Worm (Caenorhabditis elegans): ENCODE data around the gene W10G11.2.

The W10G11.2 gene

ce11 chrII:3553453-3553852 is 8.0 kb downstream of the W10G11.2 start, which contains the start of gene dnc-3 (continued):
- no peak for TF ChIP-seq unc-62 (GFP tag; optimal IDR thresholded peaks at IDR 0.05 in 1 of 2)
- no peak for TF ChIP-seq unc-62 (tag; optimal IDR thresholded peaks at IDR 0.05)
- no peak for TF ChIP-seq D1046.2 (GFP tag; IDR thresholded peaks at IDR 0.05)
- TF ChIP-seq ceh-20 (GFP tag; IDR thresholded peaks at IDR 0.05) = no peak
- no peak for TF ChIP-seq F10B5.3 (tag; optimal IDR thresholded peaks at IDR 0.05)
- TF ChIP-seq snpc-1.2 (GFP tag; IDR thresholded peaks at IDR 0.05) = no peak
- no peak for TF ChIP-seq ztf-7 (tag; optimal IDR thresholded peaks at IDR 0.05)
- peak; percentile 69 for TF ChIP-seq lin-38 (GFP tag; IDR thresholded peaks at IDR 0.05)
- no peak for TF ChIP-seq F44E2.7 (GFP tag; IDR thresholded peaks at IDR 0.05)
- peak; percentile 11; the same call in 1 of the 2 replicates for TF ChIP-seq pha-4 (GFP tag; IDR thresholded peaks at IDR 0.05)
- no peak for TF ChIP-seq pha-4 (tag; optimal IDR thresholded peaks at IDR 0.05)
- TF ChIP-seq spr-3 (GFP tag; optimal IDR thresholded peaks at IDR 0.05) = no peak
- no peak for TF ChIP-seq unc-39 (tag; optimal IDR thresholded peaks at IDR 0.05)
- TF ChIP-seq tra-1 (GFP tag; IDR thresholded peaks at IDR 0.05) = no peak
- no peak for TF ChIP-seq egl-27 (tag; optimal IDR thresholded peaks at IDR 0.05)
- TF ChIP-seq vab-7 (GFP tag; IDR thresholded peaks at IDR 0.05) = no peak
- TF ChIP-seq madf-9 (GFP tag; conservative IDR thresholded peaks at IDR 0.05) = no peak
- no peak for TF ChIP-seq lin-29 (GFP tag; IDR thresholded peaks at IDR 0.05)
- TF ChIP-seq nhr-102 (tag; optimal IDR thresholded peaks at IDR 0.05) = no peak
- no peak for TF ChIP-seq nhr-10 (tag; optimal IDR thresholded peaks at IDR 0.05)

- no peak for TF ChIP-seq ctbp-1 (GFP tag; IDR thresholded peaks at IDR 0.05)
- no peak for TF ChIP-seq aha-1 (tag)
- no peak for TF ChIP-seq rbr-2 (tag; optimal IDR thresholded peaks at IDR 0.05)
- TF ChIP-seq ceh-28 (tag; optimal IDR thresholded peaks at IDR 0.05) = no peak
- no peak for TF ChIP-seq zip-11 (GFP tag; IDR thresholded peaks at IDR 0.05)
- TF ChIP-seq zag-1 (tag; optimal IDR thresholded peaks at IDR 0.05) = no peak
- no peak for TF ChIP-seq hmg-1.1 (GFP tag; IDR thresholded peaks at IDR 0.05)
- no peak for TF ChIP-seq F26F4.8 (GFP tag; conservative IDR thresholded peaks at IDR 0.05)
- no peak for TF ChIP-seq T26A8.4 (GFP tag; IDR thresholded peaks at IDR 0.05)
- no peak for TF ChIP-seq fkh-10 (GFP tag; optimal IDR thresholded peaks at IDR 0.05)
- TF ChIP-seq unc-62 (GFP tag; optimal IDR thresholded peaks at IDR 0.05 in 1 of 2) = peak in 1 of 2 experiments; percentile 7
- no peak for TF ChIP-seq unc-62 (tag; optimal IDR thresholded peaks at IDR 0.05)
- no peak for TF ChIP-seq nhr-42 (GFP tag; IDR thresholded peaks at IDR 0.05)
- TF ChIP-seq ces-1 (GFP tag; optimal IDR thresholded peaks at IDR 0.05) = no peak
- TF ChIP-seq daf-16 (GFP tag; optimal IDR thresholded peaks at IDR 0.05) = no peak
- peak; percentile 28 for TF ChIP-seq daf-16 (tag; optimal IDR thresholded peaks at IDR 0.05)
- peak; percentile 13 for TF ChIP-seq pqm-1 (tag; optimal IDR thresholded peaks at IDR 0.05)
- no peak for TF ChIP-seq dve-1 (tag; optimal IDR thresholded peaks at IDR 0.05; ENCODE audit: insufficient read depth)
- no peak for TF ChIP-seq Y75B8A.6 (GFP tag; IDR thresholded peaks at IDR 0.05)
- peak; percentile 21; the same call in 1 of the 2 replicates for TF ChIP-seq dmd-6 (GFP tag; IDR thresholded peaks at IDR 0.05)
- TF ChIP-seq egl-27 (tag; optimal IDR thresholded peaks at IDR 0.05) = no peak
- no peak for TF ChIP-seq ztf-7 (tag; optimal IDR thresholded peaks at IDR 0.05)
- no peak for TF ChIP-seq madf-9 (GFP tag; conservative IDR thresholded peaks at IDR 0.05)
- no peak for TF ChIP-seq F37D6.2 (tag; optimal IDR thresholded peaks at IDR 0.05)
- no peak for TF ChIP-seq ZK546.5 (tag; optimal IDR thresholded peaks at IDR 0.05)
- no peak for TF ChIP-seq ceh-44 (GFP tag; IDR thresholded peaks at IDR 0.05)
- no peak for TF ChIP-seq madf-5 (GFP tag; IDR thresholded peaks at IDR 0.05)
- TF ChIP-seq arid-1 (GFP tag; conservative IDR thresholded peaks at IDR 0.05) = no peak
- no peak for TF ChIP-seq aly-2 (tag; optimal IDR thresholded peaks at IDR 0.05)
- no peak for TF ChIP-seq php-3 (GFP tag; IDR thresholded peaks at IDR 0.05)
- TF ChIP-seq hlh-11 (tag; optimal IDR thresholded peaks at IDR 0.05) = peak; percentile 18
- no peak for TF ChIP-seq gei-8 (GFP tag; optimal IDR thresholded peaks at IDR 0.05)
- no peak for TF ChIP-seq F10B5.3 (tag; optimal IDR thresholded peaks at IDR 0.05)
- TF ChIP-seq dpl-1 (GFP tag; optimal IDR thresholded peaks at IDR 0.05) = no peak
- no peak for TF ChIP-seq ztf-11 (tag; optimal IDR thresholded peaks at IDR 0.05)
These were observed 11.1 kb downstream of the W10G11.2 start, which contains the start of gene W10G11.19 for ce11 chrII:3550352-3550751. TSS of gene W10G11.19 (plus strand) at chrII:3550652.

All from whole organism, L4 larva.